Worm (Caenorhabditis elegans) whole organism, L4 larva: Measurements from ENCODE around the gene Y75B8A.18.
A peak's percentile ranks its signal among the peaks of the same experiment; 100 is the strongest.

Experiments
- F26F4.8 ChIP-seq: fragments of 200-800 bp; sonication (Bioruptor generic); conservative IDR thresholded peaks from 2 replicates; pipeline ENCODE4 v1.3.6; 2022; ENCODE audit warnings: missing genetic modification characterization, missing compliant biosample characterization
- F37D6.2 ChIP-seq: sonication (generic microtip); optimal IDR thresholded peaks from 2 replicates; lab custom pipeline; 2016; ENCODE audit warnings: mild to moderate bottlenecking, missing genetic modification characterization, missing compliant biosample characterization
- T26A8.4 ChIP-seq: fragments of 200-800 bp; sonication (Bioruptor generic); IDR thresholded peaks from 2 replicates; pipeline ENCODE4 v1.3.6; 2022; ENCODE audit warnings: missing genetic modification characterization, missing compliant biosample characterization
- Y48G9A.11 ChIP-seq: fragments of 200-800 bp; sonication (Bioruptor generic); IDR thresholded peaks from 2 replicates; pipeline ENCODE4 v1.3.6; 2022; ENCODE audit warnings: missing genetic modification reagents, missing genetic modification characterization, missing compliant biosample characterization
- Y75B8A.6 ChIP-seq: fragments of 200-800 bp; sonication (Bioruptor generic); IDR thresholded peaks from 2 replicates; pipeline ENCODE4 v1.3.6; 2022; ENCODE audit warnings: missing genetic modification reagents, missing genetic modification characterization, missing compliant biosample characterization
- aha-1 ChIP-seq: fragments of 150-350 bp; peaks from one replicate; lab custom pipeline; 2014; ENCODE audit warnings: missing biosample characterization, missing genetic modification characterization
- ceh-20 ChIP-seq: fragments of 200-800 bp; sonication (Bioruptor generic); IDR thresholded peaks from 2 replicates; pipeline ENCODE4 v1.3.6; 2022; ENCODE audit warnings: missing genetic modification reagents, missing genetic modification characterization, missing compliant biosample characterization
- ceh-32 ChIP-seq: sonication (generic microtip); optimal IDR thresholded peaks from 2 replicates; lab custom pipeline; 2016; ENCODE audit warnings: mild to moderate bottlenecking, missing genetic modification characterization, missing compliant biosample characterization; ENCODE audit not compliant: poor library complexity
- ces-1 ChIP-seq: fragments of 150-350 bp; sonication (generic microtip); optimal IDR thresholded peaks from 4 replicates; lab custom pipeline; 2014; ENCODE audit warnings: missing biosample characterization, missing genetic modification reagents, missing genetic modification characterization
- daf-19 ChIP-seq: fragments of 200-800 bp; sonication (Bioruptor generic); conservative IDR thresholded peaks from 2 replicates; pipeline ENCODE4 v1.3.6; 2022; ENCODE audit warnings: missing genetic modification characterization, missing compliant biosample characterization
- daf-8 ChIP-seq: fragments of 200-800 bp; sonication (Bioruptor generic); IDR thresholded peaks from 2 replicates; pipeline ENCODE4 v1.3.6; 2022; ENCODE audit warnings: missing genetic modification characterization, missing compliant biosample characterization
- dmd-6 ChIP-seq: fragments of 200-800 bp; sonication (Bioruptor generic); IDR thresholded peaks from 2 replicates; pipeline ENCODE4 v1.3.6; 2022; ENCODE audit warnings: missing genetic modification reagents, missing genetic modification characterization, missing compliant biosample characterization
- dmd-8 ChIP-seq: fragments of 200-800 bp; sonication (Bioruptor generic); IDR thresholded peaks from 2 replicates; pipeline ENCODE4 v1.3.6; 2022; ENCODE audit warnings: missing genetic modification characterization, missing compliant biosample characterization
- dpl-1 ChIP-seq: fragments of 150-350 bp; optimal IDR thresholded peaks from 2 replicates; lab custom pipeline; 2014; ENCODE audit warnings: missing biosample characterization, missing genetic modification reagents, missing genetic modification characterization
- gei-8 ChIP-seq: fragments of 200-800 bp; sonication (Bioruptor generic); optimal IDR thresholded peaks from 2 replicates; lab custom pipeline; 2018; ENCODE audit warnings: mild to moderate bottlenecking, missing genetic modification characterization, missing compliant biosample characterization
- hif-1 ChIP-seq, 2 experiments: sonication (generic microtip); optimal IDR thresholded peaks; 2 replicates each; lab custom pipeline; 2016 to 2017; ENCODE audit warnings: missing compliant biosample characterization in 2 of 2, missing genetic modification characterization in 2 of 2, missing genetic modification reagents in 2 of 2, missing genotype in 2 of 2, mild to moderate bottlenecking in 1 of 2
- lin-13 ChIP-seq: fragments of 150-350 bp; optimal IDR thresholded peaks from 2 replicates; lab custom pipeline; 2014; ENCODE audit warnings: missing biosample characterization, missing genetic modification reagents, missing genetic modification characterization
- lin-39 ChIP-seq: fragments of 150-350 bp; optimal IDR thresholded peaks from 2 replicates; lab custom pipeline; 2014; ENCODE audit warnings: missing biosample characterization, missing genetic modification reagents, missing genetic modification characterization
- madf-5 ChIP-seq, 2 experiments: fragments of 200-800 bp; sonication (Bioruptor generic); IDR thresholded peaks; 2 replicates each; pipeline ENCODE4 v1.3.6; 2022; ENCODE audit warnings: missing compliant biosample characterization in 2 of 2, missing genetic modification characterization in 2 of 2
- mdt-29 ChIP-seq: fragments of 200-800 bp; sonication (Bioruptor generic); IDR thresholded peaks from 2 replicates; pipeline ENCODE4 v1.3.6; 2022; ENCODE audit warnings: missing genetic modification reagents, missing genetic modification characterization, missing compliant biosample characterization
- mes-2 ChIP-seq: sonication (generic microtip); optimal IDR thresholded peaks from 2 replicates; lab custom pipeline; 2016; ENCODE audit warnings: missing genotype, mild to moderate bottlenecking, missing genetic modification characterization, missing compliant biosample characterization; ENCODE audit not compliant: poor library complexity, severe bottlenecking
- mxl-3 ChIP-seq: fragments of 200-800 bp; sonication (Bioruptor generic); optimal IDR thresholded peaks from 2 replicates; lab custom pipeline; 2018; ENCODE audit warnings: mild to moderate bottlenecking, missing genetic modification characterization, missing compliant biosample characterization
- nhr-41 ChIP-seq: fragments of 200-800 bp; sonication (Bioruptor generic); IDR thresholded peaks from 2 replicates; pipeline ENCODE4 v1.3.6; 2022; ENCODE audit warnings: missing genetic modification reagents, missing genetic modification characterization, missing compliant biosample characterization
- nhr-6 ChIP-seq: fragments of 150-350 bp; optimal IDR thresholded peaks from 2 replicates; lab custom pipeline; 2014; ENCODE audit warnings: missing biosample characterization, missing genetic modification characterization
- pqm-1 ChIP-seq: sonication (generic microtip); optimal IDR thresholded peaks from 2 replicates; lab custom pipeline; 2017; ENCODE audit warnings: missing biosample characterization, missing genetic modification characterization
- set-16 ChIP-seq: fragments of 200-800 bp; sonication (Bioruptor generic); IDR thresholded peaks from 2 replicates; pipeline ENCODE4 v1.3.6; 2022; ENCODE audit warnings: missing genetic modification reagents, missing genetic modification characterization, missing compliant biosample characterization
- snpc-1.2 ChIP-seq: fragments of 200-800 bp; sonication (Bioruptor generic); IDR thresholded peaks from 2 replicates; pipeline ENCODE4 v1.3.6; 2022; ENCODE audit warnings: missing genetic modification reagents, missing genetic modification characterization, missing compliant biosample characterization
- snpc-4 ChIP-seq: fragments of 150-350 bp; optimal IDR thresholded peaks from 2 replicates; lab custom pipeline; 2014; ENCODE audit warnings: missing biosample characterization, missing genetic modification characterization
- tag-97 ChIP-seq: fragments of 200-800 bp; sonication (Bioruptor generic); IDR thresholded peaks from 2 replicates; pipeline ENCODE4 v1.3.6; 2022; ENCODE audit warnings: missing genetic modification characterization, missing compliant biosample characterization
- tra-1 ChIP-seq: fragments of 200-800 bp; sonication (Bioruptor generic); IDR thresholded peaks from 2 replicates; pipeline ENCODE4 v1.3.6; 2022; ENCODE audit warnings: missing genetic modification reagents, missing genetic modification characterization, missing compliant biosample characterization
- unc-62 ChIP-seq, 3 experiments: fragments of 150-350 bp in 1 of 3; sonication (generic microtip); optimal IDR thresholded peaks in 2 of 3; peaks in 1 of 3; 1 replicate in 1 of 3; 2 replicates in 2 of 3; lab custom pipeline; 2014 to 2017; ENCODE audit warnings: missing biosample characterization in 3 of 3, missing genetic modification characterization in 3 of 3, missing genetic modification reagents in 3 of 3, missing genotype in 1 of 3
- vab-7 ChIP-seq: fragments of 200-800 bp; sonication (Bioruptor generic); IDR thresholded peaks from 2 replicates; pipeline ENCODE4 v1.3.6; 2022; ENCODE audit warnings: missing genetic modification reagents, missing genetic modification characterization, missing compliant biosample characterization
- zag-1 ChIP-seq: fragments of 150-350 bp; optimal IDR thresholded peaks from 2 replicates; lab custom pipeline; 2014; ENCODE audit warnings: missing biosample characterization, missing genetic modification characterization

The Y75B8A.18 gene

ce11 chrIII:12273598-12274090 lies 47.6 kb upstream of the Y75B8A.18 start, which contains the start of the genes Y75B8A.24 and Y75B8A.25 (continued):
- TF ChIP-seq Y48G9A.11 (GFP tag; lab: Robert Waterston, UW) (peak; percentile 81), aha-1 (no peak), T26A8.4 (GFP tag; lab: Robert Waterston, UW) (0 out of 2 replicates have a peak, but pooled peaks have one; percentile 28), Y75B8A.6 (no peak), ceh-32 (tag; lab: Kevin White, UChicago) (no peak), mes-2 (tag; lab: Kevin White, UChicago) (peak; percentile 98), pqm-1 (tag; lab: Kevin White, UChicago) (no peak), dpl-1 (peak; percentile 76), ceh-20 (peak; percentile 68; the same call in 1 of the 2 replicates), madf-5 (GFP tag; IDR thresholded peaks at IDR 0.05; lab: Robert Waterston, UW) (peak in 1 of 2 experiments; percentile 20; a peak in 1 of 4 replicates), gei-8 (no peak), hif-1 (tag; optimal IDR thresholded peaks at IDR 0.05; lab: Kevin White, UChicago) (peak in 1 of 2 experiments; percentile 79), dmd-8 (GFP tag; lab: Robert Waterston, UW) (no peak), daf-19 (GFP tag; lab: Robert Waterston, UW) (no peak), dmd-6 (GFP tag; lab: Robert Waterston, UW) (peak; percentile 68)

ce11 chrIII:12270391-12270790 lies 44.4 kb upstream of the Y75B8A.18 start:
- TF ChIP-seq daf-8 (GFP tag; lab: Robert Waterston, UW) (no peak), ces-1 (GFP tag; lab: Kevin White, UChicago) (no peak), vab-7 (GFP tag; lab: Robert Waterston, UW) (no peak), nhr-41 (GFP tag; lab: Robert Waterston, UW) (no peak), zag-1 (tag; lab: Kevin White, UChicago) (no peak), tra-1 (GFP tag; lab: Robert Waterston, UW) (no peak)

ce11 chrIII:12269807-12270206 lies 43.8 kb upstream of the Y75B8A.18 start:
- no peak for TF ChIP-seq lin-13 (GFP tag; lab: Kevin White, UChicago)
- no peak for TF ChIP-seq mxl-3 (GFP tag; lab: Kevin White, UChicago)
- TF ChIP-seq snpc-4 (tag; lab: Kevin White, UChicago), result no peak

DNA sequence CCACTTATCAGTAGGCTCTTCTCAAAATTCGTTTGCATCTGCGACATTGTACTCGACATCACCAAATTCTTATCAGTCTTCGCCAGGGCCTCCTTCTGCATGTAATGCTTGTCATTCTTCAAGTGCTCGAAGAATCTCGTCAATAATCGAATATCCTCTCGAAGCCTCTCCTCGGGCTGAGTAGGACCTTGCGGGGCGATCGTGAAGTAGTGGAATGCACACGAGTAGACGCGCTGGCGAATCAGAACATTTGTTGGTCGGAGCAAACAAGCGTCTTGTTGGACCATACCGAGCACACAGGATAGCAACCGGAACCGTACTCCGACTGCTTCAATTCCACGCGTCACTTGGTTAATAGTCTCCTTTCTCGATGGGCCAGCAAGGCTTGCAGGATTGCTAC lies 34.4 kb upstream of the Y75B8A.18 start:
- TF ChIP-seq unc-62 (GFP tag; optimal IDR thresholded peaks at IDR 0.05 in 1 of 2; lab: Kevin White, UChicago), result peak in 1 of 2 experiments; percentile 93
- no peak for TF ChIP-seq unc-62 (tag; optimal IDR thresholded peaks at IDR 0.05; lab: Kevin White, UChicago)
- no peak for TF ChIP-seq snpc-1.2 (GFP tag; lab: Robert Waterston, UW)
- no peak for TF ChIP-seq set-16 (GFP tag; lab: Robert Waterston, UW)
- TF ChIP-seq mdt-29, result no peak
- peak; percentile 1 for TF ChIP-seq aha-1
- no peak for TF ChIP-seq nhr-6 (tag; lab: Kevin White, UChicago)
- no peak for TF ChIP-seq pqm-1 (tag; lab: Kevin White, UChicago)
- TF ChIP-seq, all 104 proteins: peak for 2

- TF ChIP-seq F37D6.2, result no peak
- no peak for TF ChIP-seq gei-8
- TF ChIP-seq tag-97 (GFP tag; lab: Robert Waterston, UW), result no peak
- TF ChIP-seq set-16 (GFP tag; lab: Robert Waterston, UW), result peak; percentile 56
- no peak for TF ChIP-seq lin-39 (tag; lab: Kevin White, UChicago)
- TF ChIP-seq F26F4.8 (GFP tag; lab: Robert Waterston, UW), result 0 out of 2 replicates have a peak, but pooled peaks have one; percentile 5
These were observed 33.8 kb upstream of the Y75B8A.18 start for ce11 chrIII:12259793-12260192.
